Fruit fly (Drosophila melanogaster): ENCODE measurements around the gene CG32452.

- TF ChIP-seq CG8478 (optimal IDR thresholded peaks at IDR 0.05) (no peak), CTCF (optimal IDR thresholded peaks at IDR 0.05) (no peak)
These were observed 16.1 kb downstream of the CG32452 start for dm6 chr3L:22733607-22734006.

Measured in S2 (cell line).